Fruit fly (Drosophila melanogaster): ENCODE data around the gene btsz.

btsz gene

dm6 chr3R:14817721-14818215 is 57.5 kb downstream of the btsz start (continued):
- peak; percentile 63 for TF ChIP-seq CG15479 (GFP tag; optimal IDR thresholded peaks at IDR 0.05)
- TF ChIP-seq trem (tag; optimal IDR thresholded peaks at IDR 0.05), result peak; percentile 1
- TF ChIP-seq CG2199 (GFP tag; IDR thresholded peaks at IDR 0.05), result no peak
- TF ChIP-seq CG7556 (GFP tag; optimal IDR thresholded peaks at IDR 0.05), result no peak
- TF ChIP-seq run (tag; optimal IDR thresholded peaks at IDR 0.05), result no peak
- TF ChIP-seq stc (GFP tag; IDR thresholded peaks at IDR 0.05), result peak; percentile 8; the same call in 1 of the 2 replicates
- peak; percentile 6 for TF ChIP-seq CG17829 (tag; optimal IDR thresholded peaks at IDR 0.05)
- TF ChIP-seq CG12769 (tag; optimal IDR thresholded peaks at IDR 0.05), result peak; percentile 40
- TF ChIP-seq CG3838 (GFP tag; optimal IDR thresholded peaks at IDR 0.05), result no peak
- TF ChIP-seq Scr (GFP tag; IDR thresholded peaks at IDR 0.05; ENCODE audit: partially characterized antibody), result no peak; the same call in 1 of the 2 replicates
- no peak for TF ChIP-seq CG6689 (GFP tag; IDR thresholded peaks at IDR 0.05)
- peak; percentile 70; the same call in 2 of the 3 replicates for TF ChIP-seq Aef1 (GFP tag; IDR thresholded peaks at IDR 0.05)
- TF ChIP-seq CHES-1-like (GFP tag; optimal IDR thresholded peaks at IDR 0.05), result peak; percentile 16
- TF ChIP-seq lbe (GFP tag; optimal IDR thresholded peaks at IDR 0.05), result peak; percentile 53
- no peak for TF ChIP-seq pzg (GFP tag; optimal IDR thresholded peaks at IDR 0.05)
- TF ChIP-seq cg (GFP tag; optimal IDR thresholded peaks at IDR 0.05), result peak; percentile 9
- TF ChIP-seq Bdp1 (GFP tag; optimal IDR thresholded peaks at IDR 0.05), result no peak
- TF ChIP-seq CG2889 (GFP tag; IDR thresholded peaks at IDR 0.05), result no peak
- peak; percentile 35; the same call in 1 of the 3 replicates for TF ChIP-seq Dbx (GFP tag; IDR thresholded peaks at IDR 0.05)
- no peak for TF ChIP-seq CG14667 (GFP tag; IDR thresholded peaks at IDR 0.05)
- TF ChIP-seq sim (GFP tag; IDR thresholded peaks at IDR 0.05), result no peak
- TF ChIP-seq Hsf (GFP tag; optimal IDR thresholded peaks at IDR 0.05), result no peak
- TF ChIP-seq Nf-YA (GFP tag; IDR thresholded peaks at IDR 0.05), result no peak
- peak; percentile 61 for TF ChIP-seq exex (tag; optimal IDR thresholded peaks at IDR 0.05)
- TF ChIP-seq BtbVII (GFP tag; optimal IDR thresholded peaks at IDR 0.05), result peak; percentile 66
- no peak for TF ChIP-seq E2f1 (GFP tag; IDR thresholded peaks at IDR 0.05)
- peak; percentile 0 for TF ChIP-seq CG2712 (tag; optimal IDR thresholded peaks at IDR 0.05)
- no peak for TF ChIP-seq Dfd (GFP tag; optimal IDR thresholded peaks at IDR 0.05)
- TF ChIP-seq CG5180 (GFP tag; optimal IDR thresholded peaks at IDR 0.05), result peak; percentile 80
- TF ChIP-seq CG3281 (GFP tag; optimal IDR thresholded peaks at IDR 0.05), result no peak
- no peak for TF ChIP-seq tin (GFP tag; optimal IDR thresholded peaks at IDR 0.05)
- peak; percentile 7 for TF ChIP-seq CG15601 (tag; optimal IDR thresholded peaks at IDR 0.05)
- TF ChIP-seq D (optimal IDR thresholded peaks at IDR 0.05), result no peak
- no peak for TF ChIP-seq D (GFP tag; optimal IDR thresholded peaks at IDR 0.05)
- TF ChIP-seq unc-4 (GFP tag; IDR thresholded peaks at IDR 0.05; ENCODE audit: partially characterized antibody), result no peak
- no peak for TF ChIP-seq Dip2 (GFP tag; IDR thresholded peaks at IDR 0.05)
- TF ChIP-seq Pdp1 (GFP tag; optimal IDR thresholded peaks at IDR 0.05), result peak in 1 of 2 experiments; percentile 1
- TF ChIP-seq CG12744 (GFP tag; optimal IDR thresholded peaks at IDR 0.05), result no peak
- peak; percentile 10; the same call in 1 of the 2 replicates for TF ChIP-seq Rfx (GFP tag; IDR thresholded peaks at IDR 0.05)
- peak; percentile 14 for TF ChIP-seq CG13894 (tag; optimal IDR thresholded peaks at IDR 0.05)
- TF ChIP-seq CG1792 (GFP tag; optimal IDR thresholded peaks at IDR 0.05), result no peak
- no peak for TF ChIP-seq CG17802 (tag; optimal IDR thresholded peaks at IDR 0.05)
- TF ChIP-seq pfk (GFP tag; optimal IDR thresholded peaks at IDR 0.05), result no peak
- no peak for TF ChIP-seq CG4854 (GFP tag; optimal IDR thresholded peaks at IDR 0.05)
- no peak for TF ChIP-seq dm (GFP tag; optimal IDR thresholded peaks at IDR 0.05)
- TF ChIP-seq CrebB (tag; optimal IDR thresholded peaks at IDR 0.05), result peak; percentile 12
- no peak for TF ChIP-seq CG17186 (GFP tag; optimal IDR thresholded peaks at IDR 0.05)
- TF ChIP-seq caup (GFP tag; optimal IDR thresholded peaks at IDR 0.05; ENCODE audit: severe bottlenecking), result peak; percentile 36
- no peak for TF ChIP-seq Drgx (GFP tag; IDR thresholded peaks at IDR 0.05)
- no peak for TF ChIP-seq Antp (GFP tag; optimal IDR thresholded peaks at IDR 0.05)
- no peak for TF ChIP-seq CG12236 (GFP tag; optimal IDR thresholded peaks at IDR 0.05)
